Fruit fly (Drosophila melanogaster): ENCODE data around the gene Ald2.

The Ald2 gene

dm6 chr3R:26413788-26414187 lies at the start of gene Ald2:
Gene Ald2, plus strand, starts transcription at chr3R:26414088.
- no peak for TF ChIP-seq Myc (optimal IDR thresholded peaks at IDR 0.05)
- TF ChIP-seq Sin3A (optimal IDR thresholded peaks at IDR 0.05) = no peak
- TF ChIP-seq h (optimal IDR thresholded peaks at IDR 0.05) = no peak
- TF ChIP-seq psq (optimal IDR thresholded peaks at IDR 0.05) = no peak
- TF ChIP-seq ttk (optimal IDR thresholded peaks at IDR 0.05) = no peak
- no peak for TF ChIP-seq insv (optimal IDR thresholded peaks at IDR 0.05)

DNA sequence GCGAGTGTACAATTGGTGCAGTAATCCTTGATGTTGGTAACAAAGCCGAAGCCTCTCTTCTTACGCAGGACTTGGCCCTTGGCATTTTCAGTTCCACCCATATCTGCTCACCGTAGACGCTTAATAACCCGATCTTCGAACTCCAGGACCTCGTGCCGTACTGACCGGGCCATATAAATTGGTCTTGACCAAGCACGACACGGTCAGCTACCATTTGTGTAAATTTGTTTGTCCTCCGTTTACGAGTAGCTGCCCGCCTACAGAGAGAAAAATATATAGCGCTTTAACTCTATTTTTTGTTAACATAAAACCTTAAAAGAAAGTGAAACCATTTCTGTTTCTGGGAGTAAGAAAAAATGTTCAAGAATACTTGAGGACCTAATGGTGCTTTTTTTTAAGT lies 10.3 kb upstream of the Ald2 start, which contains the start of gene ppk15:
TSS of gene ppk15 (minus strand) at position 101 of the 400 bp plus-strand sequence.
- TF ChIP-seq h (optimal IDR thresholded peaks at IDR 0.05) = no peak
- no peak for TF ChIP-seq Sin3A (optimal IDR thresholded peaks at IDR 0.05)
- TF ChIP-seq Myc (optimal IDR thresholded peaks at IDR 0.05) = no peak
- no peak for TF ChIP-seq psq (optimal IDR thresholded peaks at IDR 0.05)
- TF ChIP-seq ttk (optimal IDR thresholded peaks at IDR 0.05) = no peak
- no peak for TF ChIP-seq insv (optimal IDR thresholded peaks at IDR 0.05)

dm6 chr3R:26409780-26410179 lies 4.1 kb upstream of the Ald2 start:
- TF ChIP-seq h (optimal IDR thresholded peaks at IDR 0.05) (no peak), ttk (optimal IDR thresholded peaks at IDR 0.05) (no peak), psq (optimal IDR thresholded peaks at IDR 0.05) (no peak), Myc (optimal IDR thresholded peaks at IDR 0.05) (no peak), Sin3A (optimal IDR thresholded peaks at IDR 0.05) (no peak), insv (optimal IDR thresholded peaks at IDR 0.05) (no peak)

DNA sequence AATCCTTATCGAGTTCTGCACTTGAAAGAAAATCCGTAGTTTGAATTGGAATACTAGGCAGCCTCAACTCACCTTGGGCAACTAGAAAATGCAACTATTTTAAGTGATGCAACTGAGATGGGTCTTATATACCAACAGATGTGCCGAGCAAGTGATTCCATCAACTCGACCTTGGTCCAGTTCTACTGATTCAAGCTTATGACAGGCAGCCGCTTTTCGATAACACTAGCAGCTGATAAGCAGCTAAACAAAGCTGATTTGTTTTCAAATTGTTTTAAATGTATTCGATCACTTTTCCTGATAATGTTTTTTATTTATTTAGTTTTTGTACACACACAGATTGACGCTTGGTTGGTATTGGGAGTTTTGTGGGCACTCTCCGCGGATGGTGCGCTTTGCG lies 11.1 kb downstream of the Ald2 start, which contains the start of gene CG6503:
TSS of gene CG6503 (minus strand) at position 101 of the 400 bp plus-strand sequence.
- TF ChIP-seq ttk (optimal IDR thresholded peaks at IDR 0.05) (no peak), Sin3A (optimal IDR thresholded peaks at IDR 0.05) (no peak), psq (optimal IDR thresholded peaks at IDR 0.05) (no peak), h (optimal IDR thresholded peaks at IDR 0.05) (no peak), insv (optimal IDR thresholded peaks at IDR 0.05) (no peak), Myc (optimal IDR thresholded peaks at IDR 0.05) (no peak)

dm6 chr3R:26425681-26426080 lies 11.8 kb downstream of the Ald2 start, which contains the start of gene CG34291:
Gene CG34291, minus strand, starts transcription at chr3R:26425781.
- no peak for TF ChIP-seq Sin3A (optimal IDR thresholded peaks at IDR 0.05)
- no peak for TF ChIP-seq psq (optimal IDR thresholded peaks at IDR 0.05)
- TF ChIP-seq insv (optimal IDR thresholded peaks at IDR 0.05) = no peak
- TF ChIP-seq h (optimal IDR thresholded peaks at IDR 0.05) = no peak
- no peak for TF ChIP-seq Myc (optimal IDR thresholded peaks at IDR 0.05)
- no peak for TF ChIP-seq ttk (optimal IDR thresholded peaks at IDR 0.05)

DNA sequence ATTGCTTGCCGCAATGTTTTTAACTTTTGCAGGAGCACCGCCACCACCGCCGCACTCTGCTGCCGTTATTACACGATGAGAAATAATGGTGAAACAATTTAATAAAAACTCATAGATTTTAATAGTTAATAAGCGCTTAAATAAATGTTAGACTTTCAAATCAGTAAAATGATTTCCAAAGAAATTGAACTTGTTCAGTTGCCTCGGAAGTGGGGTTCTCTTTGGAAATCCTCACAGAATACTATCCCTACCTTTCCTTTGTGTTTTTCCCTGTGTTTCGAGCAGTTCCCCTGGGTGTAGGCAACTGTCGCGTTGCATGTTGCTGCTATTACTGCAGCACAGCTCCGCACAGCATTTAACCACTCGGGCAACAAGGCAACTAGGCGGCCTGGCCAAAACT lies 14.3 kb downstream of the Ald2 start:
- TF ChIP-seq psq (optimal IDR thresholded peaks at IDR 0.05) (no peak), insv (optimal IDR thresholded peaks at IDR 0.05) (no peak), h (optimal IDR thresholded peaks at IDR 0.05) (no peak), Sin3A (optimal IDR thresholded peaks at IDR 0.05) (no peak), Myc (optimal IDR thresholded peaks at IDR 0.05) (no peak), ttk (optimal IDR thresholded peaks at IDR 0.05) (no peak)

DNA sequence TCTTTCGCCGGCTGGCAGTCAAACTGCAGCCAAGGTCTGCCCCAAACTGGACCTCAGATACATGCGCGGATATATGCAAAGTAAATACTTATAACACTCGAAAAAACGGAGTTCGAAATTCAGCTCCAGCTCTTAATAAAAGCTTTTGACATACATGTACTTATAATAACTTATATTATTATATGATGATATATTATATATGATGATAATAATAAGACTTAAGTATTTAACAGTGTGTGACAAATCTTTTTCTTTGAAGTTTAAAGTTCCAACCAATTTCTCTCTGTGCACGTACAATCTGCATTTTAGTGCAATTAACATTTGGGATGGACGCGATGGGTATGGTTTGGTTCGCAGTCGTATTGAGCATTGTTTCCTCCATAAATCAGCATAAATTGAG lies 15.7 kb downstream of the Ald2 start:
- no peak for TF ChIP-seq h (optimal IDR thresholded peaks at IDR 0.05)
- no peak for TF ChIP-seq Myc (optimal IDR thresholded peaks at IDR 0.05)
- no peak for TF ChIP-seq insv (optimal IDR thresholded peaks at IDR 0.05)
- no peak for TF ChIP-seq ttk (optimal IDR thresholded peaks at IDR 0.05)
- no peak for TF ChIP-seq psq (optimal IDR thresholded peaks at IDR 0.05)
- TF ChIP-seq Sin3A (optimal IDR thresholded peaks at IDR 0.05) = no peak

- TF ChIP-seq psq (optimal IDR thresholded peaks at IDR 0.05) (no peak), Myc (optimal IDR thresholded peaks at IDR 0.05) (no peak), h (optimal IDR thresholded peaks at IDR 0.05) (no peak), Sin3A (optimal IDR thresholded peaks at IDR 0.05) (no peak), insv (optimal IDR thresholded peaks at IDR 0.05) (no peak), ttk (optimal IDR thresholded peaks at IDR 0.05) (no peak)
These were observed 18.6 kb downstream of the Ald2 start for dm6 chr3R:26432526-26432925.

DNA sequence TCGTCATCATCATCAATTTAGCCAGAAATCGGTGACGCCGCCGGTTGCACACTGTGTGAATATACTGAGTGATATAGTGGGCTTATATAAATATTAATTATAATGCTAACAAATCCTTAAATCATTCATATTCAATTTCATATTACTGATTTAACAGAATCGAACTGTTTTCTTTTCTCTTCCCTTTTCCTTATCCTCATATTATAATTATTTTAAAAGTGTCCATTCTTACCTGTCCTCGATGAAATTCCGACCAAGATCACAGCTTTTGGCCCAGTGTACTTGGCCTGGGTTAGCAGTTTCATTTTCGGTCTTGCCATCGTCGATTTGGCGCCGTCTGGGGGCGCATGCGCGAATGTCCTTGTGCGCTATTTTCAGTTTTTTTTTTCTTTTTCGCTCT lies 19.1 kb downstream of the Ald2 start:
- no peak for TF ChIP-seq psq (optimal IDR thresholded peaks at IDR 0.05)
- no peak for TF ChIP-seq Myc (optimal IDR thresholded peaks at IDR 0.05)
- TF ChIP-seq Sin3A (optimal IDR thresholded peaks at IDR 0.05) = no peak
- TF ChIP-seq h (optimal IDR thresholded peaks at IDR 0.05) = no peak
- no peak for TF ChIP-seq ttk (optimal IDR thresholded peaks at IDR 0.05)
- no peak for TF ChIP-seq insv (optimal IDR thresholded peaks at IDR 0.05)

- TF ChIP-seq h (optimal IDR thresholded peaks at IDR 0.05) (no peak), ttk (optimal IDR thresholded peaks at IDR 0.05) (no peak)
These were observed 19.9 kb downstream of the Ald2 start for dm6 chr3R:26433743-26434142.

dm6 chr3R:26436001-26436400 lies 22.1 kb downstream of the Ald2 start:
- no peak for TF ChIP-seq ttk (optimal IDR thresholded peaks at IDR 0.05)
- TF ChIP-seq h (optimal IDR thresholded peaks at IDR 0.05) = no peak
- no peak for TF ChIP-seq insv (optimal IDR thresholded peaks at IDR 0.05)
- no peak for TF ChIP-seq Sin3A (optimal IDR thresholded peaks at IDR 0.05)
- no peak for TF ChIP-seq Myc (optimal IDR thresholded peaks at IDR 0.05)
- TF ChIP-seq psq (optimal IDR thresholded peaks at IDR 0.05) = no peak

- TF ChIP-seq Sin3A (optimal IDR thresholded peaks at IDR 0.05) (no peak), h (optimal IDR thresholded peaks at IDR 0.05) (no peak), ttk (optimal IDR thresholded peaks at IDR 0.05) (no peak), psq (optimal IDR thresholded peaks at IDR 0.05) (no peak), Myc (optimal IDR thresholded peaks at IDR 0.05) (no peak), insv (optimal IDR thresholded peaks at IDR 0.05) (no peak)
These were observed 22.7 kb downstream of the Ald2 start for dm6 chr3R:26436540-26436939.

dm6 chr3R:26440455-26441196 lies 26.7 kb downstream of the Ald2 start, which contains the start of gene tx:
Gene tx, plus strand, starts transcription at chr3R:26440778.
- TF ChIP-seq insv (optimal IDR thresholded peaks at IDR 0.05) (no peak), h (optimal IDR thresholded peaks at IDR 0.05) (no peak), Sin3A (optimal IDR thresholded peaks at IDR 0.05) (no peak), ttk (optimal IDR thresholded peaks at IDR 0.05) (no peak), psq (optimal IDR thresholded peaks at IDR 0.05) (no peak), Myc (optimal IDR thresholded peaks at IDR 0.05) (no peak)

Data from Kc167 (cell line).